Worm (Caenorhabditis elegans) whole organism, L3 larva: Measurements from ENCODE around the gene C18D11.1.

ENCODE experiments used
- ama-1 ChIP-seq: fragments of 150-350 bp; optimal IDR thresholded peaks from 2 replicates; lab custom pipeline; 2018
- ceh-82 ChIP-seq: fragments of 150-350 bp; optimal IDR thresholded peaks from 2 replicates; lab custom pipeline; 2014; ENCODE audit warnings: missing biosample characterization, missing genetic modification characterization
- elt-2 ChIP-seq: sonication (generic microtip); optimal IDR thresholded peaks from 2 replicates; lab custom pipeline; 2016; ENCODE audit warnings: missing genetic modification reagents, mild to moderate bottlenecking, missing genetic modification characterization, missing compliant biosample characterization
- elt-3 ChIP-seq, 3 experiments: fragments of 150-350 bp in 1 of 3; sonication (generic microtip) in 2 of 3; optimal IDR thresholded peaks; 2 replicates in 2 of 3; 4 replicates in 1 of 3; lab custom pipeline; 2014 to 2017; ENCODE audit warnings: missing biosample characterization in 3 of 3, missing genetic modification characterization in 3 of 3
- eor-1 ChIP-seq, 2 experiments: fragments of 150-350 bp; optimal IDR thresholded peaks; 2 replicates each; lab custom pipeline; 2014 to 2018; ENCODE audit warnings: missing biosample characterization in 2 of 2, missing genetic modification characterization in 2 of 2
- lin-15B ChIP-seq: fragments of 150-350 bp; optimal IDR thresholded peaks from 2 replicates; lab custom pipeline; 2014; ENCODE audit warnings: missing biosample characterization, missing genetic modification characterization
- lin-39 ChIP-seq: fragments of 150-350 bp; optimal IDR thresholded peaks from 2 replicates; lab custom pipeline; 2018; ENCODE audit warnings: missing biosample characterization, missing genetic modification reagents, missing genetic modification characterization
- nhr-237 ChIP-seq: fragments of 150-350 bp; optimal IDR thresholded peaks from 2 replicates; lab custom pipeline; 2014; ENCODE audit warnings: missing biosample characterization, missing genetic modification characterization
- nhr-77 ChIP-seq: fragments of 150-350 bp; optimal IDR thresholded peaks from 2 replicates; lab custom pipeline; 2014; ENCODE audit warnings: missing biosample characterization, missing genetic modification characterization
- pha-4 ChIP-seq: fragments of 150-350 bp; optimal IDR thresholded peaks from 2 replicates; lab custom pipeline; 2014; ENCODE audit warnings: missing biosample characterization, missing genetic modification reagents, missing genetic modification characterization
- pqm-1 ChIP-seq: fragments of 150-350 bp; optimal IDR thresholded peaks from 2 replicates; lab custom pipeline; 2017; ENCODE audit warnings: missing biosample characterization, missing genetic modification characterization, inconsistent platforms
- snpc-4 ChIP-seq: fragments of 150-350 bp; optimal IDR thresholded peaks from 2 replicates; lab custom pipeline; 2014; ENCODE audit warnings: missing biosample characterization, missing genetic modification characterization
- tbx-2 ChIP-seq: sonication (generic microtip); optimal IDR thresholded peaks from 2 replicates; lab custom pipeline; 2016; ENCODE audit warnings: mild to moderate bottlenecking, missing genetic modification characterization, missing compliant biosample characterization
- unc-39 ChIP-seq: sonication (generic microtip); optimal IDR thresholded peaks from 4 replicates; lab custom pipeline; 2017; ENCODE audit warnings: missing biosample characterization, missing genetic modification characterization

- TF ChIP-seq pha-4 (tag; lab: Kevin White, UChicago) (no peak), nhr-237 (tag; lab: Kevin White, UChicago) (no peak), snpc-4 (tag; lab: Kevin White, UChicago) (no peak), unc-39 (tag; lab: Kevin White, UChicago) (no peak), lin-39 (tag; lab: Kevin White, UChicago) (no peak), lin-15B (tag; lab: Kevin White, UChicago) (no peak), ceh-82 (tag; lab: Kevin White, UChicago) (no peak), elt-3 (tag; optimal IDR thresholded peaks at IDR 0.05; lab: Kevin White, UChicago) (no peak), pqm-1 (tag; lab: Kevin White, UChicago) (no peak), ama-1 (lab: Kevin White, UChicago) (no peak), eor-1 (tag; optimal IDR thresholded peaks at IDR 0.05; lab: Kevin White, UChicago) (no peak), tbx-2 (tag; lab: Kevin White, UChicago) (no peak), elt-2 (no peak), nhr-77 (tag; lab: Kevin White, UChicago) (no peak)
These were observed 20.9 kb upstream of the C18D11.1 start, which contains the start of gene twk-39 for ce11 chrIII:11795448-11795847.
